Worm (Caenorhabditis elegans): ENCODE measurements around the gene fbxa-138.

The fbxa-138 gene

ce11 chrIII:1403108-1403507, 19.1 kb upstream of the fbxa-138 start, which contains the start of gene pals-18:
Gene pals-18 (plus strand): TSS chrIII:1403408.
- no peak for TF ChIP-seq ceh-39 (tag; optimal IDR thresholded peaks at IDR 0.05)
- no peak for TF ChIP-seq unc-120 (tag; optimal IDR thresholded peaks at IDR 0.05; ENCODE audit: poor library complexity, severe bottlenecking)
- no peak for TF ChIP-seq mab-5 (tag; optimal IDR thresholded peaks at IDR 0.05)
- TF ChIP-seq elt-3 (tag; optimal IDR thresholded peaks at IDR 0.05), result no peak
- no peak for TF ChIP-seq lin-13 (tag; optimal IDR thresholded peaks at IDR 0.05)
- no peak for TF ChIP-seq nhr-2 (tag; optimal IDR thresholded peaks at IDR 0.05)
- no peak for TF ChIP-seq ztf-11 (tag; optimal IDR thresholded peaks at IDR 0.05)
- no peak for TF ChIP-seq M03D4.4 (tag; optimal IDR thresholded peaks at IDR 0.05)
- no peak for TF ChIP-seq ceh-43 (GFP tag; optimal IDR thresholded peaks at IDR 0.05)
- no peak for TF ChIP-seq zip-8 (tag; optimal IDR thresholded peaks at IDR 0.05)
- no peak for TF ChIP-seq snpc-4 (tag; optimal IDR thresholded peaks at IDR 0.05)
- no peak for TF ChIP-seq pha-4 (tag; optimal IDR thresholded peaks at IDR 0.05)
- no peak for TF ChIP-seq cnd-1 (tag; optimal IDR thresholded peaks at IDR 0.05)
- no peak for TF ChIP-seq mep-1 (tag; optimal IDR thresholded peaks at IDR 0.05)
- TF ChIP-seq lsy-2 (tag; optimal IDR thresholded peaks at IDR 0.05), result no peak
- TF ChIP-seq unc-39 (tag; optimal IDR thresholded peaks at IDR 0.05), result no peak
- TF ChIP-seq tbx-8 (GFP tag; optimal IDR thresholded peaks at IDR 0.05), result no peak
- no peak for TF ChIP-seq nhr-237 (tag; optimal IDR thresholded peaks at IDR 0.05)

DNA sequence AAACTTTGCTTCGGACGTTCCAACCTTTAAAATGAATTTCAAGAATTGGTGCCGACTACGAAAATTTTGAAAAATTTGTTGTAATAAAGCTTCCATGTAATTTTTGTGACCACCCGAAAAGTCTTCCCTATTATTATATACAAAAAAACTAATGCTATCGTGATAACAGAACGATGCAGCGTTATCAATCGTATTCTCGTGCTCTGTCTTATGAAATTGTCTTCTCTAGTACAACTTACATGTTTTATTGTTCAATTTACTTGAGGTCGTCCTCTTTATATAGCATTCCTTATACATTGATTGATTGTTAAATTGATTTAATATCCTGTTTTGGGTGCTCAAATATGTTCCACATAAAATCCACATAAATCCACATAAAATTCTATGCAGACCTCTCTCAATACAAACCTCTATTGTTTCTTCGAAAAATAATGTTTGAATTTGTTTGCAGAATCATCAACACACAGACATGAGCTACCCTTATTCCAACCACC, 17.5 kb upstream of the fbxa-138 start, which contains the start of gene pals-19:
Gene pals-19 (plus strand): TSS at position 444 of the 494 bp plus-strand sequence.
- TF ChIP-seq ceh-43 (GFP tag; optimal IDR thresholded peaks at IDR 0.05), result no peak
- TF ChIP-seq unc-120 (tag; optimal IDR thresholded peaks at IDR 0.05; ENCODE audit: poor library complexity, severe bottlenecking), result no peak
- TF ChIP-seq pha-4 (tag; optimal IDR thresholded peaks at IDR 0.05), result no peak
- no peak for TF ChIP-seq snpc-4 (tag; optimal IDR thresholded peaks at IDR 0.05)
- TF ChIP-seq nhr-2 (tag; optimal IDR thresholded peaks at IDR 0.05), result no peak

DNA sequence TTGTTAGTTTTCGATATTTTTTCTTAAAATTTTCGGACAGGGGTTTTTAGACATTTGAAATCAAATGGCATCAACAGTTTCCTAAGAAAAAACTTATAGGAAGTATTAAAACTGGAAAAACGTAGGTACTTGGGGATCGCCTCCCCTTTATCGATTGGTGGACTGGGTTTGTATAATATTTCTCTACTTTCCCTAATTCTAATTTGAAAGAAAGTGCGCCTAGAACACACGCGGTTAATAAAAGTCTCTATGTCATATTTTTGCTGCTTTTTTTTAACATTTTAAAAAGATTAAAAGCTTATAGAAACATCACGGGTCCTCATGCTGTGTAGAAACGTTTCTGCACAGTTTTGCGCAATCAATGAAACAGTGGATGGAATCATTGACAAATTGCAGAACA, 15.6 kb upstream of the fbxa-138 start, which contains the start of gene pals-16:
Gene pals-16 (plus strand): TSS at position 301 of the 400 bp plus-strand sequence.
- no peak for TF ChIP-seq nhr-28 (tag; optimal IDR thresholded peaks at IDR 0.05)
- TF ChIP-seq ham-2 (GFP tag; optimal IDR thresholded peaks at IDR 0.05), result no peak
- no peak for TF ChIP-seq nhr-12 (tag; optimal IDR thresholded peaks at IDR 0.05)
- no peak for TF ChIP-seq unc-39 (tag; optimal IDR thresholded peaks at IDR 0.05)

ce11 chrIII:1398183-1398582, 14.1 kb upstream of the fbxa-138 start:
- no peak for TF ChIP-seq lin-13 (tag; optimal IDR thresholded peaks at IDR 0.05)
- no peak for TF ChIP-seq ceh-83 (GFP tag; optimal IDR thresholded peaks at IDR 0.05)
- TF ChIP-seq blmp-1 (tag; optimal IDR thresholded peaks at IDR 0.05), result no peak
- no peak for TF ChIP-seq nhr-237 (tag; optimal IDR thresholded peaks at IDR 0.05)
- no peak for TF ChIP-seq nhr-12 (tag; optimal IDR thresholded peaks at IDR 0.05)
- no peak for TF ChIP-seq nhr-2 (tag; optimal IDR thresholded peaks at IDR 0.05)
- no peak for TF ChIP-seq nhr-76 (tag; optimal IDR thresholded peaks at IDR 0.05)
- TF ChIP-seq ces-1 (GFP tag; optimal IDR thresholded peaks at IDR 0.05), result no peak
- no peak for TF ChIP-seq ceh-39 (tag; optimal IDR thresholded peaks at IDR 0.05)
- no peak for TF ChIP-seq nhr-28 (tag; optimal IDR thresholded peaks at IDR 0.05)

DNA sequence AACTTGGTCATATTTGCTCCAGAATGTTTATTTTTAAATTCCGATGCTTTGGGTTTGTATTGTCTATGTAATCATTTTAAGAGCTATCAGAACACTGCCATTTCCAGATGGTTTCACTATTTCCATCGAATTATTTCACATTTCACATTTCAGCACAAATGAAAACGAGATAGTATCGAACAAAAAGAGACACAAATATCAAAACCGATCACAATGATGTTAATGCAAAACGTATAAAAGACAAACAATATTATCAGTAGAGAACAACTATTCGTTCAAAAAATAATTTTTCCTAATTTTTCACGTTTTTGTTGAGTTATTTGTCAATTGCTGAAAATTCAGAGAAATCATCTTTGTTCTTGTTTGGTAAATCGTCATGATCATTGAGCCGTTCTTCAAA, 11.3 kb upstream of the fbxa-138 start:
- no peak for TF ChIP-seq zip-8 (tag; optimal IDR thresholded peaks at IDR 0.05)
- no peak for TF ChIP-seq lin-13 (tag; optimal IDR thresholded peaks at IDR 0.05)
- TF ChIP-seq unc-39 (tag; optimal IDR thresholded peaks at IDR 0.05), result no peak
- no peak for TF ChIP-seq mab-5 (tag; optimal IDR thresholded peaks at IDR 0.05)
- TF ChIP-seq nhr-237 (tag; optimal IDR thresholded peaks at IDR 0.05), result no peak
- TF ChIP-seq M03D4.4 (tag; optimal IDR thresholded peaks at IDR 0.05), result no peak
- no peak for TF ChIP-seq elt-1 (tag; optimal IDR thresholded peaks at IDR 0.05; ENCODE audit: borderline replicate concordance, insufficient read depth)
- no peak for TF ChIP-seq elt-3 (tag; optimal IDR thresholded peaks at IDR 0.05)
- no peak for TF ChIP-seq nhr-2 (tag; optimal IDR thresholded peaks at IDR 0.05)
- TF ChIP-seq blmp-1 (tag; optimal IDR thresholded peaks at IDR 0.05), result no peak

- TF ChIP-seq sem-2 (GFP tag; optimal IDR thresholded peaks at IDR 0.05) (no peak), blmp-1 (tag; optimal IDR thresholded peaks at IDR 0.05) (no peak), mep-1 (tag; optimal IDR thresholded peaks at IDR 0.05) (no peak), drap-1 (GFP tag; optimal IDR thresholded peaks at IDR 0.05) (no peak), pha-4 (tag; optimal IDR thresholded peaks at IDR 0.05) (no peak), cnd-1 (tag; optimal IDR thresholded peaks at IDR 0.05) (no peak), ceh-43 (GFP tag; optimal IDR thresholded peaks at IDR 0.05) (no peak)
Observed at ce11 chrIII:1392763-1393162, 8.7 kb upstream of the fbxa-138 start.
